Fruit fly (Drosophila melanogaster): Measurements from ENCODE around the gene Dr.

Dr gene

DNA sequence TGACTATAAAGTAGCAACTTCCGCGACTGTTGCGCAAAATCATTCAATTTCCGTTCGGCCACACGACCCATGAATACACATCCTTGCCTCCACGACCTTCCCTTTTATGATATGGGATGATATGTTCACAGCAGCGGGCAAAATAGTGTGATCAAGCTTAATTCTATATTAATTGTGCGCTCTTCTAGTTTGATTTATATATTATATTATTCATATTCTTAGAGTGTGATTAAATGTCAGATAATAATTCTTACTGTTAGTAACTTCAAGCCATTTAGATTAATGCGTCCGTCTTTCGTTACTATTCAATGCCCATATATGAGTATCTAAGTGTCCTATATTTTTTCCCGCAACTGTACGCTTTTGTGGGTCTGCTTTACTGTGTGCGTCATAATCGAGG is 25.2 kb downstream of the Dr start:
- no peak for TF ChIP-seq CG14711 (tag; optimal IDR thresholded peaks at IDR 0.05)
- no peak for TF ChIP-seq cnc (optimal IDR thresholded peaks at IDR 0.05)
- TF ChIP-seq Clk (GFP tag; optimal IDR thresholded peaks at IDR 0.05): no peak
- TF ChIP-seq tj (GFP tag; optimal IDR thresholded peaks at IDR 0.05): no peak
- no peak for TF ChIP-seq bab1 (GFP tag; optimal IDR thresholded peaks at IDR 0.05)
- TF ChIP-seq pad (GFP tag; optimal IDR thresholded peaks at IDR 0.05): no peak
- no peak for TF ChIP-seq CG5204 (GFP tag; optimal IDR thresholded peaks at IDR 0.05)
- TF ChIP-seq CG7045 (GFP tag; optimal IDR thresholded peaks at IDR 0.05): no peak

DNA sequence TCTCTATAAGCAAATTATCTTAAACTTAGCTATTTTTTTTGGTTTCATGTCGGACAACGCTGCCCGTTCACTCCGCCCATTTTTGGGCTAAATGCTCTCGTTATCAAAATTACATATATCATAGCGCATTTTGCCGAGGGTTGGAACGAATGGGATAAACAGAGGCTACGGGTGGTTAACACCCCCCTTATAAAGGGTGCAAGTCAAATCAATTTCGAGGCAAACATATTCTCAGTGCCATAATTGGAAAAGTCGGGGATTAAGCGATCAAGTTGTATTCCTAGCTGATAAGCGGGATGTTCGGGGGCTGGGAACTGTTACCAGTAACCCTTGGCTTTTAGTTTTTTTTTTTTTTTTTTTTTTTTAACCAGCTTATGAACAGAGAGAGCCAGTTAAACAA is 27.1 kb downstream of the Dr start:
- TF ChIP-seq bab1 (GFP tag; optimal IDR thresholded peaks at IDR 0.05): no peak
- TF ChIP-seq CG11617 (GFP tag; optimal IDR thresholded peaks at IDR 0.05): no peak
- TF ChIP-seq CG12768 (GFP tag; optimal IDR thresholded peaks at IDR 0.05): no peak
- no peak for TF ChIP-seq CG33017 (tag; optimal IDR thresholded peaks at IDR 0.05)
- no peak for TF ChIP-seq CG7045 (GFP tag; optimal IDR thresholded peaks at IDR 0.05)
- no peak for TF ChIP-seq Mnt (GFP tag; optimal IDR thresholded peaks at IDR 0.05)
- TF ChIP-seq Crg-1 (GFP tag; optimal IDR thresholded peaks at IDR 0.05): no peak
- TF ChIP-seq tj (GFP tag; optimal IDR thresholded peaks at IDR 0.05): no peak
- TF ChIP-seq pad (GFP tag; optimal IDR thresholded peaks at IDR 0.05): no peak
- TF ChIP-seq toe (GFP tag; optimal IDR thresholded peaks at IDR 0.05): no peak
- TF ChIP-seq CG7101 (tag; optimal IDR thresholded peaks at IDR 0.05): no peak
- no peak for TF ChIP-seq CG14711 (tag; optimal IDR thresholded peaks at IDR 0.05)
- no peak for TF ChIP-seq cnc (optimal IDR thresholded peaks at IDR 0.05)
- TF ChIP-seq kay (GFP tag; ENCODE audit: borderline replicate concordance): no peak

DNA sequence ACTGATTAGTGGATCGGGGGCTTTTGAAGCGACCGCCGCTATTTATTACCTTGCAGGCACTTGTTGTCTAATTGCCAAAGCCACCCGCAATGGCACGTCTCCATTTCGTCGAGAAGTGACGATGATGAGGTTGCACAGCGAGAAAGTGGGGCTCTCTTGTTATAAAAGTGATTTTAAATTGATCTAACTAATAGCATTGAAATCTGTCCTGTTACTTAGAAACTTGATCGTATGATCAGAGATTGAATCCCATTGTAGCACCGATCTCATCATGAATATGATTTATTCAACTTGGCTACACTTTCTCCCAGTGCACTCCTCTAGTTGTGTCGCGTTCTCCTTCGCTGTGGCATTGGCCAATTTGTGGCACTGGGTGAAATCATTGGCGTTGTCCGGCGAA is 28.1 kb downstream of the Dr start:
- TF ChIP-seq ovo (GFP tag; optimal IDR thresholded peaks at IDR 0.05) (no peak), Clk (GFP tag; optimal IDR thresholded peaks at IDR 0.05) (no peak), CG14711 (tag; optimal IDR thresholded peaks at IDR 0.05) (no peak), toe (GFP tag; optimal IDR thresholded peaks at IDR 0.05) (no peak)

DNA sequence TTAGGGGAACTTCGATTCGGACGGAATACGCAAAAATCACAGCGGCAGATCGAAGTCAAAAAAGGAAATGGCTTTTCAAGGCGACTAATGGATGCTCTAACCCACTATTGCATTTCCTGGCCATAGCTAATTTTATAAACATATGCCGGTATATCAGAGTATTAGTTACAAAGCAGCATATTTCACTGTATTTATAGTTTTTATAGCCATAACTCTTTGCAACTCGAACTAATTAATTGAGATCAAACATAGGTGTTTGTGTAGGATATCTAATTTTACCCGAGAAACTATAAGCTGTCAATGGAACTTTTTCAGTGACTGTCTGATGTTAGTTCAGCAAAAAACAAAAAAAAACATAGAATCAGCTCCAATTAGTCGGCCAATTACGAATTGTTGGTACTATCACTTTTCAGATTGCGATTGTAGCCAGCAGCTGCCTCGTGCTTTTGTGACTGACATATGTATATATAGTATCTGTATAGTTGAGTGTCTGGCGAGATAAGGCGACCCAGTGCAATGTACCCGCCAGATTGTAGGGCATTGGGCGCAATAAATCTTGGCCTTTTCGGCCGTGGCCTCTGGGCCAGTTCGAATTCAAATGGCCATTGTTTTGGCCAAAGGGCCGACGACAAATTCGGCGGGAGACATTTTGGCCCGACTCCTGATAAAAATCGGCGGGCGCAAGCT is 29.0 kb downstream of the Dr start:
- TF ChIP-seq Mnt (GFP tag; optimal IDR thresholded peaks at IDR 0.05) (no peak), bab1 (GFP tag; optimal IDR thresholded peaks at IDR 0.05) (no peak), CG12768 (GFP tag; optimal IDR thresholded peaks at IDR 0.05) (no peak), CG7101 (tag; optimal IDR thresholded peaks at IDR 0.05) (no peak), Clk (GFP tag; optimal IDR thresholded peaks at IDR 0.05) (no peak), Crg-1 (GFP tag; optimal IDR thresholded peaks at IDR 0.05) (no peak), CG11617 (GFP tag; optimal IDR thresholded peaks at IDR 0.05) (no peak), CG7045 (GFP tag; optimal IDR thresholded peaks at IDR 0.05) (no peak), kay (GFP tag; ENCODE audit: borderline replicate concordance) (no peak), toe (GFP tag; optimal IDR thresholded peaks at IDR 0.05) (no peak), cnc (optimal IDR thresholded peaks at IDR 0.05) (no peak), cic (GFP tag; optimal IDR thresholded peaks at IDR 0.05) (no peak), CG1620 (GFP tag; optimal IDR thresholded peaks at IDR 0.05) (no peak), CG14711 (tag; optimal IDR thresholded peaks at IDR 0.05) (no peak), ovo (GFP tag; optimal IDR thresholded peaks at IDR 0.05) (no peak), CG33017 (tag; optimal IDR thresholded peaks at IDR 0.05) (no peak), Hr96 (GFP tag; optimal IDR thresholded peaks at IDR 0.05) (no peak), CG5204 (GFP tag; optimal IDR thresholded peaks at IDR 0.05) (no peak), pad (GFP tag; optimal IDR thresholded peaks at IDR 0.05) (no peak), tj (GFP tag; optimal IDR thresholded peaks at IDR 0.05) (no peak)

DNA sequence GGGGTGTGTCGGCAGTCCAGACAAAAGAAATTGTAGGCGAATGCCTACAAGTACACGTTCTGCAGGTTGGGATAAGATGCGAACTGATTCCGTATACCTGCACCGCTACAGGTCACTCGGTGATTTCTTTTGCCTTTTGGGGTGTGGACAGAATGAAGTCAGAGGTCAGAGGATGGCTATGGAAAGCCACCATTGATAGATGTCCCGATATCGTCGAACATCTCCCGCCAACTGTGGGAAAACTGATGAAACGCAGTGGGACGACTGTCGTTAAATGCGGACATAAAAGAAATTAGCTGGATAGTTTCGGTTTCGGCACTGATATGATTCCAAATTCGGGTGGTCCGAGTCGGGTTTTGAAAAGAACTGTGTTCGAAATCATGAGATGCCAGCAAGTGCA is 30.6 kb downstream of the Dr start:
- TF ChIP-seq Clk (GFP tag; optimal IDR thresholded peaks at IDR 0.05) (no peak), cnc (optimal IDR thresholded peaks at IDR 0.05) (no peak), kay (GFP tag; ENCODE audit: borderline replicate concordance) (no peak), CG14711 (tag; optimal IDR thresholded peaks at IDR 0.05) (no peak), CG7101 (tag; optimal IDR thresholded peaks at IDR 0.05) (no peak), Crg-1 (GFP tag; optimal IDR thresholded peaks at IDR 0.05) (no peak), CG1620 (GFP tag; optimal IDR thresholded peaks at IDR 0.05) (no peak), ovo (GFP tag; optimal IDR thresholded peaks at IDR 0.05) (no peak), CG11617 (GFP tag; optimal IDR thresholded peaks at IDR 0.05) (no peak), Mnt (GFP tag; optimal IDR thresholded peaks at IDR 0.05) (no peak), pad (GFP tag; optimal IDR thresholded peaks at IDR 0.05) (no peak), tj (GFP tag; optimal IDR thresholded peaks at IDR 0.05) (no peak), CG5204 (GFP tag; optimal IDR thresholded peaks at IDR 0.05) (no peak), CG33017 (tag; optimal IDR thresholded peaks at IDR 0.05) (no peak), bab1 (GFP tag; optimal IDR thresholded peaks at IDR 0.05) (no peak), Hr96 (GFP tag; optimal IDR thresholded peaks at IDR 0.05) (no peak), toe (GFP tag; optimal IDR thresholded peaks at IDR 0.05) (no peak), CG7045 (GFP tag; optimal IDR thresholded peaks at IDR 0.05) (no peak), CG12768 (GFP tag; optimal IDR thresholded peaks at IDR 0.05) (no peak)

DNA sequence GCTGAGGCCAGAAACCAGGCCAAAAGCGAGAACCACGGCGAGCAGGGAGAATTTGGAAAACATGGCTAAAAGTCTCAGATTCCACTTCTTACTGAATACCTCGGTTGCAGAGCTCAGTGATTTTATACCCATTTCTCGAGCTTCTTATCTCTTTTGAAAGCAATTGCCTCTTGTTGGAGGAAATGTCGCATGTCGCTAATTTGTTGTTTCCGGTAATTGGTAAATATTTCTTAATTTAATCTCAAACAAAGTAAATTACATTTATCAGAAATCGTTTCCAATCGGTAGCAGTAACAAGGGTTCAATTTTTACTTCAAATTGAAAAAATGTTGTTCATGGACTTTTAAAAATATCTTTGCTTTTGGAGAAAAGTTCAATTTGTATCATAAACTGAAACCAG is 31.8 kb downstream of the Dr start, which contains the start of gene CG7567:
Gene CG7567, minus strand, starts transcription at position 101 of the 400 bp plus-strand sequence.
- TF ChIP-seq tj (GFP tag; optimal IDR thresholded peaks at IDR 0.05) (no peak), Mnt (GFP tag; optimal IDR thresholded peaks at IDR 0.05) (no peak), Crg-1 (GFP tag; optimal IDR thresholded peaks at IDR 0.05) (no peak), CG1620 (GFP tag; optimal IDR thresholded peaks at IDR 0.05) (no peak), CG33017 (tag; optimal IDR thresholded peaks at IDR 0.05) (no peak), bab1 (GFP tag; optimal IDR thresholded peaks at IDR 0.05) (no peak), toe (GFP tag; optimal IDR thresholded peaks at IDR 0.05) (no peak), CG12768 (GFP tag; optimal IDR thresholded peaks at IDR 0.05) (no peak), CG5204 (GFP tag; optimal IDR thresholded peaks at IDR 0.05) (no peak), ovo (GFP tag; optimal IDR thresholded peaks at IDR 0.05) (no peak), CG7045 (GFP tag; optimal IDR thresholded peaks at IDR 0.05) (no peak), kay (GFP tag; ENCODE audit: borderline replicate concordance) (no peak), Hr96 (GFP tag; optimal IDR thresholded peaks at IDR 0.05) (no peak), CG11617 (GFP tag; optimal IDR thresholded peaks at IDR 0.05) (no peak)

Measured in whole organism, adult.